Worm (Caenorhabditis elegans): ENCODE data around the gene glr-1.

- TF ChIP-seq B0310.2 (tag; optimal IDR thresholded peaks at IDR 0.05) (no peak), F13C5.2 (tag; optimal IDR thresholded peaks at IDR 0.05) (no peak), ama-1 (optimal IDR thresholded peaks at IDR 0.05) (no peak), hmbx-1 (tag; optimal IDR thresholded peaks at IDR 0.05) (no peak), tra-4 (tag; optimal IDR thresholded peaks at IDR 0.05) (no peak), sea-1 (GFP tag; conservative IDR thresholded peaks at IDR 0.05) (no peak), hmg-4 (GFP tag; optimal IDR thresholded peaks at IDR 0.05) (no peak), flt-1 (GFP tag; IDR thresholded peaks at IDR 0.05) (no peak), tbx-37 (GFP tag; conservative IDR thresholded peaks at IDR 0.05) (no peak), ceh-13 (GFP tag; optimal IDR thresholded peaks at IDR 0.05) (no peak), pes-1 (GFP tag; IDR thresholded peaks at IDR 0.05) (no peak), ceh-36 (tag; optimal IDR thresholded peaks at IDR 0.05) (no peak)
These were observed at the start of gene glr-1 for ce11 chrIII:8588592-8589153.

Data from whole organism, early embryonic.